Fruit fly (Drosophila melanogaster) whole organism, embryonic: Measurements from ENCODE around the gene Cad88C.
A peak's percentile ranks its signal among the peaks of the same experiment; 100 is the strongest.

Source experiments
- Awh ChIP-seq: fragments of 200-800 bp; sonication (Bioruptor generic); IDR thresholded peaks from 2 replicates; pipeline ENCODE4, ENCODE4 v1.3.6; 2022; ENCODE audit warnings: missing biosample characterization, missing genetic modification characterization
- Bdp1 ChIP-seq: fragments of 200-800 bp; sonication (Bioruptor generic); optimal IDR thresholded peaks from 3 replicates; lab custom pipeline; 2016; ENCODE audit warnings: missing biosample characterization, missing genetic modification characterization
- CG10654 ChIP-seq: fragments of 200-800 bp; sonication (Bioruptor generic); optimal IDR thresholded peaks from 2 replicates; lab custom pipeline; 2016; ENCODE audit warnings: missing biosample characterization, missing genetic modification characterization
- CG10979 ChIP-seq: fragments of 200-800 bp; sonication (Bioruptor generic); optimal IDR thresholded peaks from 2 replicates; lab custom pipeline; 2018; ENCODE audit warnings: missing biosample characterization, mild to moderate bottlenecking, missing genetic modification characterization, moderate library complexity
- CG11695 ChIP-seq: fragments of 200-800 bp; sonication (Bioruptor generic); IDR thresholded peaks from 3 replicates; pipeline ENCODE4 v1.3.6; 2022; ENCODE audit warnings: missing biosample characterization, missing genetic modification characterization
- CG13287 ChIP-seq: fragments of 200-800 bp; sonication (Bioruptor generic); IDR thresholded peaks from 2 replicates; pipeline ENCODE4 v1.3.6; 2022; ENCODE audit warnings: missing biosample characterization, missing genetic modification characterization; ENCODE audit not compliant: partially characterized antibody
- CG15479 ChIP-seq: fragments of 200-800 bp; sonication (Bioruptor generic); optimal IDR thresholded peaks from 3 replicates; lab custom pipeline; 2019; ENCODE audit warnings: missing biosample characterization, mild to moderate bottlenecking, missing genetic modification characterization, moderate library complexity
- CG15514 ChIP-seq: fragments of 200-800 bp; sonication (Bioruptor generic); optimal IDR thresholded peaks from 3 replicates; lab custom pipeline; 2017; ENCODE audit warnings: missing biosample characterization, missing genetic modification characterization, mild to moderate bottlenecking, moderate library complexity, missing genetic modification reagents
- CG15601 ChIP-seq: fragments of 200-800 bp; sonication (Bioruptor generic); optimal IDR thresholded peaks from 3 replicates; lab custom pipeline; 2019; ENCODE audit warnings: missing biosample characterization, mild to moderate bottlenecking, missing genetic modification characterization, moderate library complexity
- CG16815 ChIP-seq: fragments of 200-800 bp; sonication (Bioruptor generic); optimal IDR thresholded peaks from 3 replicates; lab custom pipeline; 2017; ENCODE audit warnings: missing biosample characterization, mild to moderate bottlenecking, missing genetic modification characterization
- CG2712 ChIP-seq: fragments of 200-800 bp; optimal IDR thresholded peaks from 3 replicates; lab custom pipeline; 2019; ENCODE audit warnings: missing biosample characterization, mild to moderate bottlenecking, missing genetic modification characterization, moderate library complexity
- CG30403 ChIP-seq: fragments of 200-800 bp; sonication (Bioruptor generic); optimal IDR thresholded peaks from 3 replicates; lab custom pipeline; 2016; ENCODE audit warnings: missing biosample characterization, missing genetic modification characterization
- CG6272 ChIP-seq: fragments of 200-800 bp; sonication (Bioruptor generic); IDR thresholded peaks from 2 replicates; pipeline ENCODE4 v1.3.6; 2022; ENCODE audit warnings: missing biosample characterization, missing genetic modification characterization
- CG6689 ChIP-seq: fragments of 200-800 bp; sonication (Bioruptor generic); IDR thresholded peaks from 2 replicates; pipeline ENCODE4 v1.3.6; 2022; ENCODE audit warnings: missing biosample characterization, missing genetic modification characterization
- CG7786 ChIP-seq: fragments of 200-800 bp; sonication (Bioruptor generic); optimal IDR thresholded peaks from 2 replicates; lab custom pipeline; 2016; ENCODE audit warnings: missing biosample characterization, missing genetic modification characterization
- CG7839 ChIP-seq: fragments of 200-800 bp; sonication (Bioruptor generic); optimal IDR thresholded peaks from 3 replicates; lab custom pipeline; 2018; ENCODE audit warnings: missing biosample characterization, mild to moderate bottlenecking, missing genetic modification characterization, moderate library complexity
- CkIIα-i1 ChIP-seq: fragments of 200-800 bp; sonication (Bioruptor generic); IDR thresholded peaks from 2 replicates; pipeline ENCODE4 v1.3.6; 2022; ENCODE audit warnings: missing biosample characterization, missing genetic modification characterization
- Dad ChIP-seq: fragments of 200-800 bp; sonication (Bioruptor generic); optimal IDR thresholded peaks from 3 replicates; lab custom pipeline; 2016; ENCODE audit warnings: missing biosample characterization, missing genetic modification characterization
- Doc3 ChIP-seq: fragments of 200-800 bp; sonication (Bioruptor generic); IDR thresholded peaks from 3 replicates; pipeline ENCODE4 v1.3.6; 2022; ENCODE audit warnings: missing biosample characterization, missing genetic modification characterization; ENCODE audit not compliant: partially characterized antibody
- E2f1 ChIP-seq: fragments of 200-800 bp; sonication (Bioruptor generic); IDR thresholded peaks from 2 replicates; pipeline ENCODE4 v1.3.6; 2022; ENCODE audit warnings: missing biosample characterization, missing genetic modification characterization
- MTF-1 ChIP-seq: fragments of 200-800 bp; sonication (Bioruptor generic); optimal IDR thresholded peaks from 2 replicates; lab custom pipeline; 2018; ENCODE audit warnings: missing biosample characterization, mild to moderate bottlenecking, missing genetic modification characterization, borderline replicate concordance
- Max ChIP-seq: fragments of 200-800 bp; sonication (Bioruptor generic); optimal IDR thresholded peaks from 2 replicates; lab custom pipeline; 2016; ENCODE audit warnings: missing biosample characterization, mild to moderate bottlenecking, missing genetic modification characterization
- Med ChIP-seq: fragments of 200-800 bp; sonication (Bioruptor generic); peaks from one replicate; lab custom pipeline; 2016; ENCODE audit warnings: missing biosample characterization, missing genetic modification characterization, mild to moderate bottlenecking, inconsistent platforms, moderate library complexity
- Mrtf ChIP-seq: fragments of 200-800 bp; sonication (Bioruptor generic); IDR thresholded peaks from 3 replicates; pipeline ENCODE4 v1.3.6; 2022; ENCODE audit warnings: missing biosample characterization, missing genetic modification characterization
- NC2α ChIP-seq: fragments of 200-800 bp; sonication (Bioruptor generic); optimal IDR thresholded peaks from 2 replicates; lab custom pipeline; 2016; ENCODE audit warnings: missing biosample characterization, missing genetic modification characterization
- Oli ChIP-seq: fragments of 200-800 bp; sonication (Bioruptor generic); optimal IDR thresholded peaks from 2 replicates; lab custom pipeline; 2018; ENCODE audit warnings: missing biosample characterization, mild to moderate bottlenecking, missing genetic modification characterization, moderate library complexity
- Opbp ChIP-seq: fragments of 200-800 bp; sonication (Bioruptor generic); IDR thresholded peaks from 3 replicates; pipeline ENCODE4 v1.3.6; 2022; ENCODE audit warnings: missing biosample characterization, missing genetic modification characterization; ENCODE audit not compliant: partially characterized antibody
- Sry-δ ChIP-seq: fragments of 200-800 bp; sonication (Bioruptor generic); optimal IDR thresholded peaks from 2 replicates; lab custom pipeline; 2016; ENCODE audit warnings: missing biosample characterization, missing genetic modification characterization
- TFAM ChIP-seq: fragments of 200-800 bp; sonication (Bioruptor generic); optimal IDR thresholded peaks from 2 replicates; lab custom pipeline; 2017; ENCODE audit warnings: missing biosample characterization, missing genetic modification characterization, inconsistent platforms
- Xbp1 ChIP-seq: fragments of 200-800 bp; sonication (Bioruptor generic); optimal IDR thresholded peaks from 3 replicates; lab custom pipeline; 2016; ENCODE audit warnings: missing biosample characterization, mild to moderate bottlenecking, missing genetic modification characterization
- Xrp1 ChIP-seq: fragments of 200-800 bp; sonication (Bioruptor generic); IDR thresholded peaks from 2 replicates; pipeline ENCODE4 v1.3.6; 2022; ENCODE audit warnings: missing biosample characterization, missing genetic modification characterization
- chn ChIP-seq: fragments of 200-800 bp; sonication (Bioruptor generic); optimal IDR thresholded peaks from 2 replicates; lab custom pipeline; 2016; ENCODE audit warnings: missing biosample characterization, missing genetic modification characterization
- gsb ChIP-seq: fragments of 200-800 bp; sonication (Bioruptor generic); IDR thresholded peaks from 2 replicates; pipeline ENCODE4 v1.3.6; 2022; ENCODE audit warnings: missing biosample characterization, missing genetic modification characterization
- lab ChIP-seq: fragments of 200-800 bp; sonication (Bioruptor generic); optimal IDR thresholded peaks from 3 replicates; lab custom pipeline; 2017; ENCODE audit warnings: missing biosample characterization, missing genetic modification characterization, mild to moderate bottlenecking, moderate library complexity, missing genetic modification reagents
- lmd ChIP-seq: fragments of 200-800 bp; sonication (Bioruptor generic); IDR thresholded peaks from 2 replicates; pipeline ENCODE4 v1.3.6; 2022; ENCODE audit warnings: missing biosample characterization, missing genetic modification characterization
- lov ChIP-seq, 2 experiments: fragments of 200-800 bp in 1 of 2; fragments of >200 bp in 1 of 2; sonication (Bioruptor generic) in 1 of 2; IDR thresholded peaks in 1 of 2; optimal IDR thresholded peaks in 1 of 2; 2 replicates in 1 of 2; 3 replicates in 1 of 2; pipeline versions ENCODE4 v1.3.6 to Lab custom; 2017 to 2022; ENCODE audit warnings: missing biosample characterization in 1 of 2, missing genetic modification characterization in 1 of 2
- odd ChIP-seq: fragments of 200-800 bp; sonication (Bioruptor generic); optimal IDR thresholded peaks from 2 replicates; lab custom pipeline; 2017; ENCODE audit warnings: missing biosample characterization, mild to moderate bottlenecking, missing genetic modification characterization
- pan ChIP-seq, 4 experiments: fragments of >200 bp in 3 of 4; fragments of 200-800 bp in 1 of 4; sonication (Bioruptor generic) in 1 of 4; optimal IDR thresholded peaks in 3 of 4; IDR thresholded peaks in 1 of 4; 2 replicates each; pipeline versions ENCODE4 v1.3.6 to Lab custom; 2017 to 2022; ENCODE audit warnings: missing biosample characterization in 2 of 4, missing genetic modification characterization in 2 of 4, mixed read lengths in 1 of 4
- ranshi ChIP-seq: fragments of 200-800 bp; sonication (Bioruptor generic); IDR thresholded peaks from 2 replicates; pipeline ENCODE4 v1.3.6; 2022; ENCODE audit warnings: missing biosample characterization, missing genetic modification characterization
- row ChIP-seq: fragments of 200-800 bp; sonication (Bioruptor generic); IDR thresholded peaks from 3 replicates; pipeline ENCODE4 v1.3.6; 2022; ENCODE audit warnings: missing biosample characterization, missing genetic modification characterization
- salm ChIP-seq: fragments of 200-800 bp; sonication (Bioruptor generic); optimal IDR thresholded peaks from 2 replicates; lab custom pipeline; 2018; ENCODE audit warnings: missing biosample characterization, mild to moderate bottlenecking, missing genetic modification characterization
- sr ChIP-seq: fragments of 200-800 bp; sonication (Bioruptor generic); IDR thresholded peaks from 3 replicates; pipeline ENCODE4 v1.3.6; 2022; ENCODE audit warnings: missing biosample characterization, missing genetic modification characterization
- tap ChIP-seq: fragments of 200-800 bp; optimal IDR thresholded peaks from 3 replicates; lab custom pipeline; 2019; ENCODE audit warnings: missing biosample characterization, mild to moderate bottlenecking, missing genetic modification characterization, moderate library complexity
- tin ChIP-seq: fragments of 200-800 bp; sonication (Bioruptor generic); optimal IDR thresholded peaks from 3 replicates; lab custom pipeline; 2016; ENCODE audit warnings: missing biosample characterization, missing genetic modification characterization
- tll ChIP-seq, 2 experiments: fragments of 200-800 bp in 1 of 2; fragments of >200 bp in 1 of 2; sonication (Bioruptor generic) in 1 of 2; optimal IDR thresholded peaks; 2 replicates each; lab custom pipeline; 2017 to 2019; ENCODE audit warnings: missing biosample characterization in 2 of 2, missing genetic modification characterization in 2 of 2, mild to moderate bottlenecking in 1 of 2, moderate library complexity in 1 of 2
- ttk ChIP-seq: fragments of 200-800 bp; sonication (Bioruptor generic); IDR thresholded peaks from 2 replicates; pipeline ENCODE4 v2.1.2; 2022; ENCODE audit warnings: missing biosample characterization, missing genetic modification characterization
- unpg ChIP-seq: fragments of 200-800 bp; sonication (Bioruptor generic); optimal IDR thresholded peaks from 3 replicates; lab custom pipeline; 2018; ENCODE audit warnings: missing biosample characterization, mild to moderate bottlenecking, missing genetic modification characterization, moderate library complexity

Gene Cad88C

DNA sequence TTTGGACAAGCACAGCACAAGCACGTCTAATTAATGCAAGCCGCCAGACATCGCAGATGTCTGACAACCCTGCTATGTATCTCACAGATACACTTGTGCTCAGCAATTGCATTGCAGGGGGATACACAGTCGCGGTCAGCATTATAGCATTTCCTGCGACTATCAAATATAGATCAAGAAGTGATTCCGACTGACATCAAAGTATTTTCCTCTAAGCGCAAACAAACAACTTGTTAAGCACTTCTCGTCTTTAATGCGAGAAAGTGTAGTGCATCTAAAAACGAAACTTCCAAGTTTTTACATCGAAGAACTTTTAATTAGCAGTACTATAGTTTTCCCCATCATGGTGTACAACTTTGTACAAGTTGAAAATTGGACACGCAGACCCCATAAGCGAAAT lies 42.6 kb downstream of the Cad88C start (continued):
- no peak for TF ChIP-seq lov (optimal IDR thresholded peaks at IDR 0.05; lab: Kevin White, UChicago)
- TF ChIP-seq lov (GFP tag; IDR thresholded peaks at IDR 0.05; lab: Robert Waterston, UW): no peak
- TF ChIP-seq Dad (GFP tag; lab: Kevin White, UChicago): no peak
- no peak for TF ChIP-seq Opbp (GFP tag; lab: Robert Waterston, UW)
- TF ChIP-seq Xrp1 (GFP tag; lab: Robert Waterston, UW): no peak

dm6 chr3R:14674762-14675161 lies 44.5 kb downstream of the Cad88C start:
- TF ChIP-seq CG30403 (GFP tag; lab: Kevin White, UChicago) (peak; percentile 52), sr (GFP tag; lab: Robert Waterston, UW) (0 out of 3 replicates have a peak, but pooled peaks have one; percentile 17), unpg (peak; percentile 77), Oli (tag; lab: Kevin White, UChicago) (peak; percentile 62), Xbp1 (peak; percentile 58), tap (peak; percentile 47), Mrtf (0 out of 3 replicates have a peak, but pooled peaks have one; percentile 45), CG6272 (GFP tag; lab: Robert Waterston, UW) (no peak), E2f1 (peak; percentile 62), CkIIα-i1 (no peak), CG13287 (no peak), Max (GFP tag; lab: Kevin White, UChicago) (peak; percentile 35), ranshi (GFP tag; lab: Robert Waterston, UW) (peak; percentile 59; the same call in 1 of the 2 replicates), odd (GFP tag; lab: Kevin White, UChicago) (peak; percentile 14), Med (GFP tag; lab: Kevin White, UChicago) (peak; percentile 86), MTF-1 (GFP tag; lab: Kevin White, UChicago) (peak; percentile 40), NC2α (GFP tag; lab: Kevin White, UChicago) (peak; percentile 23), lab (no peak), tin (GFP tag; lab: Kevin White, UChicago) (peak; percentile 73), Sry-δ (peak; percentile 14), CG15479 (GFP tag; lab: Kevin White, UChicago) (peak; percentile 62), Awh (GFP tag; lab: Robert Waterston, UW) (peak; percentile 63; the same call in 1 of the 2 replicates), Bdp1 (peak; percentile 22), CG10654 (GFP tag; lab: Kevin White, UChicago) (peak; percentile 36), pan (optimal IDR thresholded peaks at IDR 0.05; lab: Kevin White, UChicago) (no peak), pan (GFP tag; optimal IDR thresholded peaks at IDR 0.05 in 1 of 2, IDR thresholded peaks at IDR 0.05 in 1 of 2) (peak in 1 of 2 experiments; percentile 68), gsb (GFP tag; lab: Robert Waterston, UW) (no peak), CG7786 (no peak), chn (peak; percentile 60), Doc3 (GFP tag; lab: Robert Waterston, UW) (no peak), salm (tag; lab: Kevin White, UChicago) (no peak), CG2712 (peak; percentile 90), tll (GFP tag; optimal IDR thresholded peaks at IDR 0.05; lab: Kevin White, UChicago) (peak in 1 of 2 experiments; percentile 92), CG16815 (GFP tag; lab: Kevin White, UChicago) (peak; percentile 62), row (GFP tag; lab: Robert Waterston, UW) (peak; percentile 68), CG15514 (GFP tag; lab: Kevin White, UChicago) (no peak), lmd (GFP tag; lab: Robert Waterston, UW) (peak; percentile 67), CG7839 (peak; percentile 75), CG11695 (GFP tag; lab: Robert Waterston, UW) (peak; percentile 61; the same call in 2 of the 3 replicates), CG10979 (tag; lab: Kevin White, UChicago) (peak; percentile 88), TFAM (GFP tag; lab: Kevin White, UChicago) (no peak), ttk (GFP tag; lab: Robert Waterston, UW) (peak; percentile 52), CG6689 (peak; percentile 76), CG15601 (tag; lab: Kevin White, UChicago) (peak; percentile 37)
